Worm (Caenorhabditis elegans): ENCODE results near the gene spl-2.

DNA sequence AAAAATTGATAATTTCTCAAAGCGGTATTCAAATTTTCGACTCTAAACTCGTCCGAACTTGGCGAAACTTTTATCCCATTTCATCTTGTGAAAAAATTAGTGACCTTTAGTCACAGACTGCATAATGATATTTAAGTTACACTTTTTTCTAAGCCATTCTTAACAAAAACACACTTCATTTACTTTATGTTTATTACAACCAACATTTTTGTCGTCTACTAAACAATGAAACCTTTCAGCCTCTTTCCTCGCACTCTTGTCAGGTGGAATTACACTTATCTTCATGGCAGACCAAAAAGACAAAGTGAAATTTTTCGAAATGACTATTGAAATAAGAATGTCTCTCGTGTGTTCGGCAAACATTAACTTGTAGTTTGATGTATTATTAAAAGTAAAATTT is 17.2 kb upstream of the spl-2 start:
- TF ChIP-seq unc-98 (GFP tag; IDR thresholded peaks at IDR 0.05): no peak
- no peak for TF ChIP-seq snpc-4 (tag; optimal IDR thresholded peaks at IDR 0.05)
- no peak for TF ChIP-seq fkh-8 (tag; optimal IDR thresholded peaks at IDR 0.05)
- no peak for TF ChIP-seq fkh-4 (tag; optimal IDR thresholded peaks at IDR 0.05; ENCODE audit: borderline replicate concordance)
- no peak for TF ChIP-seq nhr-11 (tag; optimal IDR thresholded peaks at IDR 0.05)
- TF ChIP-seq nhr-12 (tag; optimal IDR thresholded peaks at IDR 0.05): no peak
- TF ChIP-seq lsy-2 (tag; optimal IDR thresholded peaks at IDR 0.05): peak in 1 of 2 experiments; percentile 43
- peak; percentile 6 for TF ChIP-seq lin-14 (GFP tag; optimal IDR thresholded peaks at IDR 0.05)

Measured in whole organism, L1 larva.